Fruit fly (Drosophila melanogaster): ENCODE results near the gene Thor.

dm6 chr2L:3482712-3483111 lies 4.5 kb downstream of the Thor start:
- no peak for TF ChIP-seq D1 (tag; optimal IDR thresholded peaks at IDR 0.05)
- TF ChIP-seq Pif1B (GFP tag; optimal IDR thresholded peaks at IDR 0.05) = peak; percentile 13
- TF ChIP-seq CG14655 (GFP tag; optimal IDR thresholded peaks at IDR 0.05) = peak; percentile 74
